Worm (Caenorhabditis elegans) whole organism, early embryonic: ENCODE results near the gene csp-2.

ENCODE experiments used
- B0310.2 ChIP-seq: sonication (generic microtip); optimal IDR thresholded peaks from 2 replicates; lab custom pipeline; 2016; ENCODE audit warnings: mild to moderate bottlenecking, missing genetic modification characterization, missing compliant biosample characterization
- F13C5.2 ChIP-seq: sonication (generic microtip); optimal IDR thresholded peaks from 2 replicates; lab custom pipeline; 2017; ENCODE audit warnings: mild to moderate bottlenecking, missing genetic modification characterization, inconsistent platforms, missing compliant biosample characterization
- ama-1 ChIP-seq: fragments of 150-350 bp; optimal IDR thresholded peaks from 2 replicates; lab custom pipeline; 2014
- ets-7 ChIP-seq: sonication (generic microtip); optimal IDR thresholded peaks from 2 replicates; lab custom pipeline; 2016; ENCODE audit warnings: missing genotype, missing genetic modification characterization, missing compliant biosample characterization
- flt-1 ChIP-seq: fragments of 200-800 bp; sonication (Bioruptor generic); IDR thresholded peaks from 2 replicates; pipeline ENCODE4 v1.3.6; 2022; ENCODE audit warnings: missing genetic modification characterization, missing compliant biosample characterization
- hmg-4 ChIP-seq: fragments of 200-800 bp; sonication (Bioruptor generic); optimal IDR thresholded peaks from 2 replicates; lab custom pipeline; 2018; ENCODE audit warnings: mild to moderate bottlenecking, missing genetic modification characterization, missing compliant biosample characterization
- hnd-1 ChIP-seq: sonication (generic microtip); optimal IDR thresholded peaks from 2 replicates; lab custom pipeline; 2016; ENCODE audit warnings: missing genetic modification characterization, missing compliant biosample characterization
- pes-1 ChIP-seq: fragments of 200-800 bp; sonication (Bioruptor generic); IDR thresholded peaks from 2 replicates; pipeline ENCODE4 v1.3.6; 2022; ENCODE audit warnings: missing genetic modification reagents, missing genetic modification characterization, missing compliant biosample characterization

- TF ChIP-seq ama-1 (lab: Kevin White, UChicago) (no peak), B0310.2 (no peak), hnd-1 (tag; lab: Kevin White, UChicago) (no peak), ets-7 (no peak), hmg-4 (GFP tag; lab: Kevin White, UChicago) (no peak), F13C5.2 (tag; lab: Kevin White, UChicago) (no peak), flt-1 (GFP tag; lab: Robert Waterston, UW) (no peak), pes-1 (GFP tag; lab: Robert Waterston, UW) (no peak)
Measured at ce11 chrIV:6335908-6336307, 28.4 kb downstream of the csp-2 start, which contains the start of gene mif-4.
